Worm (Caenorhabditis elegans): ENCODE measurements around the gene Y41E3.13.
A peak's percentile ranks its signal among the peaks of the same experiment; 100 is the strongest.

Y41E3.13 gene

ce11 chrIV:15036974-15037373 is 21.1 kb upstream of the Y41E3.13 start, which contains the start of gene eef-1B.2 (continued):
- TF ChIP-seq spr-1 (tag; optimal IDR thresholded peaks at IDR 0.05) (no peak), lim-7 (GFP tag; IDR thresholded peaks at IDR 0.05) (no peak), F26F4.8 (GFP tag; conservative IDR thresholded peaks at IDR 0.05) (no peak), F10B5.3 (tag; optimal IDR thresholded peaks at IDR 0.05) (no peak), F44E2.7 (GFP tag; IDR thresholded peaks at IDR 0.05) (no peak), zip-2 (tag; optimal IDR thresholded peaks at IDR 0.05) (no peak), lin-1 (GFP tag; IDR thresholded peaks at IDR 0.05) (no peak), hif-1 (tag; optimal IDR thresholded peaks at IDR 0.05) (no peak), pqm-1 (tag; optimal IDR thresholded peaks at IDR 0.05) (no peak), duxl-1 (tag; optimal IDR thresholded peaks at IDR 0.05; ENCODE audit: poor library complexity) (no peak), aha-1 (tag) (peak; percentile 97), mxl-2 (GFP tag; conservative IDR thresholded peaks at IDR 0.05) (no peak), nhr-102 (tag; optimal IDR thresholded peaks at IDR 0.05) (no peak), daf-19 (GFP tag; conservative IDR thresholded peaks at IDR 0.05) (no peak), ceh-62 (tag; optimal IDR thresholded peaks at IDR 0.05) (no peak), hlh-11 (tag; optimal IDR thresholded peaks at IDR 0.05) (peak; percentile 8), tra-1 (GFP tag; IDR thresholded peaks at IDR 0.05) (no peak), daf-8 (GFP tag; IDR thresholded peaks at IDR 0.05) (no peak), R02D3.7 (tag; optimal IDR thresholded peaks at IDR 0.05) (no peak), dmd-9 (GFP tag; IDR thresholded peaks at IDR 0.05) (no peak), Y5F2A.4 (GFP tag; optimal IDR thresholded peaks at IDR 0.05) (no peak), vab-7 (GFP tag; IDR thresholded peaks at IDR 0.05) (no peak), nhr-77 (tag; optimal IDR thresholded peaks at IDR 0.05) (peak; percentile 11), hlh-30 (tag; optimal IDR thresholded peaks at IDR 0.05; ENCODE audit: insufficient read depth) (peak; percentile 76), mdl-1 (tag; optimal IDR thresholded peaks at IDR 0.05) (peak in 1 of 2 experiments; percentile 21), jun-1 (tag; optimal IDR thresholded peaks at IDR 0.05) (no peak), nhr-237 (tag; optimal IDR thresholded peaks at IDR 0.05) (no peak), ztf-7 (tag; optimal IDR thresholded peaks at IDR 0.05) (peak; percentile 79), Y75B8A.6 (GFP tag; IDR thresholded peaks at IDR 0.05) (no peak), F37D6.2 (tag; optimal IDR thresholded peaks at IDR 0.05) (no peak), unc-39 (tag; optimal IDR thresholded peaks at IDR 0.05) (no peak), spr-3 (GFP tag; optimal IDR thresholded peaks at IDR 0.05) (no peak), lin-13 (GFP tag; optimal IDR thresholded peaks at IDR 0.05) (peak; percentile 62), ceh-20 (GFP tag; IDR thresholded peaks at IDR 0.05) (no peak), pha-4 (GFP tag; IDR thresholded peaks at IDR 0.05) (no peak), pha-4 (tag; optimal IDR thresholded peaks at IDR 0.05) (peak; percentile 0), php-3 (GFP tag; IDR thresholded peaks at IDR 0.05) (no peak), unc-130 (GFP tag; optimal IDR thresholded peaks at IDR 0.05) (no peak), lin-15B (tag; optimal IDR thresholded peaks at IDR 0.05) (no peak), dmd-6 (GFP tag; IDR thresholded peaks at IDR 0.05) (no peak), T20F7.1 (GFP tag; optimal IDR thresholded peaks at IDR 0.05) (no peak), dve-1 (tag; optimal IDR thresholded peaks at IDR 0.05; ENCODE audit: insufficient read depth) (peak; percentile 63), nhr-42 (GFP tag; IDR thresholded peaks at IDR 0.05) (no peak), aly-2 (tag; optimal IDR thresholded peaks at IDR 0.05) (no peak), lir-3 (tag; optimal IDR thresholded peaks at IDR 0.05) (no peak), ZK546.5 (tag; optimal IDR thresholded peaks at IDR 0.05) (no peak), rbr-2 (tag; optimal IDR thresholded peaks at IDR 0.05) (peak; percentile 27), Y105C5A.15 (GFP tag; IDR thresholded peaks at IDR 0.05) (no peak), hmg-1.1 (GFP tag; IDR thresholded peaks at IDR 0.05) (0 out of 2 replicates have a peak, but pooled peaks have one; percentile 7), ceh-82 (tag; optimal IDR thresholded peaks at IDR 0.05) (no peak), ama-1 (optimal IDR thresholded peaks at IDR 0.05) (no peak), tag-97 (GFP tag; IDR thresholded peaks at IDR 0.05) (no peak), nhr-48 (tag; optimal IDR thresholded peaks at IDR 0.05) (no peak)
